Fruit fly (Drosophila melanogaster): Measurements from ENCODE around the gene betaggt-I.
A peak's percentile ranks its signal among the peaks of the same experiment; 100 is the strongest.

betaggt-I gene

DNA sequence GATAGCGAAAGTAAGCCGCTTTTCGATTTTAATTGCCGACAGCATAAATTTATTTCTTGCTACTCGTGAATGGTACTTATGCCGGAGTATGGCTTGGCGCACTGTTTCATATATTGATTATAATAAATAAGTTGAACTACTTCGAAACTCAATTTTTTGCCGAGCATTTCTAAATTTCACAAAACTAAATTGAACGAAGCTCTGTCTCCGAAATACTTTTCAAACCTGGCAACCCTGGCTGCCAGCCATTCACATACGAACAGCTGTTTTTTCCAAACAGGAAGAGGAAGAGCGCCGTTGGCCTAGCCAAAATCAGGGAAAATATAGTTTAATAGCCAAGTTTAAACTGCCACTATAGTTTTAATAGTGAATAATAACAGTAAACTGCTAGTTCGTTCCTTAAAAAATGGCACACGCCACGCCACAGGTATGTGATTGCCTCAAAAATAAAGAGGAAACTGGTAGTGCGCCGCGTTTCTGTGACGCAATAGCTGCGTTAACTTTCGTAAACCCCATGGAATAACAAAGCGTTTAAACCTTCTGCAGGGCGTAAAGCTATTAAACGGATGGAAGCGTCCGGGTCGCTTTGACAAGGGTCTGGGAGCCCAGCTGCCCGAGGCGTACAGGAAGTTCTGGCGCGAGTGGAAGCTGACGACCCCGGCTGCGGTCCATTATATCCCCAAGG is 28.5 kb downstream of the betaggt-I start, which contains the start of gene mRpL28 (continued):
- TF ChIP-seq zen2 (GFP tag; IDR thresholded peaks at IDR 0.05; ENCODE audit: partially characterized antibody) = no peak; the same call in 2 of the 3 replicates
- peak; percentile 44; the same call in 1 of the 2 replicates for TF ChIP-seq Scr (GFP tag; IDR thresholded peaks at IDR 0.05; ENCODE audit: partially characterized antibody)
- peak; percentile 7 for TF ChIP-seq CG17829 (tag; optimal IDR thresholded peaks at IDR 0.05)
- TF ChIP-seq CG3995 (GFP tag; optimal IDR thresholded peaks at IDR 0.05) = peak; percentile 29
- no peak for TF ChIP-seq Doc2 (GFP tag; IDR thresholded peaks at IDR 0.05)
- no peak for TF ChIP-seq wdn (GFP tag; IDR thresholded peaks at IDR 0.05)
- peak in 1 of 2 experiments; percentile 97 for TF ChIP-seq Pdp1 (GFP tag; optimal IDR thresholded peaks at IDR 0.05)
- no peak for TF ChIP-seq Trl (optimal IDR thresholded peaks at IDR 0.05)
- peak; percentile 15 for TF ChIP-seq Trl (GFP tag; optimal IDR thresholded peaks at IDR 0.05)
- no peak for TF ChIP-seq zfh1 (GFP tag; IDR thresholded peaks at IDR 0.05)
- peak; percentile 87 for TF ChIP-seq MESR4 (GFP tag; optimal IDR thresholded peaks at IDR 0.05)
- no peak for TF ChIP-seq CG6791 (GFP tag; IDR thresholded peaks at IDR 0.05; ENCODE audit: partially characterized antibody)
- TF ChIP-seq CG3065 (GFP tag; optimal IDR thresholded peaks at IDR 0.05) = no peak
- peak; percentile 10 for TF ChIP-seq CG17186 (GFP tag; optimal IDR thresholded peaks at IDR 0.05)
- no peak for TF ChIP-seq zf30C (GFP tag; optimal IDR thresholded peaks at IDR 0.05)
- no peak for TF ChIP-seq ttk (GFP tag; IDR thresholded peaks at IDR 0.05)
- TF ChIP-seq CG15073 (GFP tag; optimal IDR thresholded peaks at IDR 0.05) = no peak
- no peak for TF ChIP-seq CG10959 (GFP tag; IDR thresholded peaks at IDR 0.05)
- no peak for TF ChIP-seq ara (GFP tag; IDR thresholded peaks at IDR 0.05)
- no peak for TF ChIP-seq exex (tag; optimal IDR thresholded peaks at IDR 0.05)
- peak; percentile 21 for TF ChIP-seq CG15601 (tag; optimal IDR thresholded peaks at IDR 0.05)
- TF ChIP-seq Dll (GFP tag; IDR thresholded peaks at IDR 0.05; ENCODE audit: partially characterized antibody) = peak; percentile 46; the same call in 1 of the 4 replicates
- no peak for TF ChIP-seq gcm2 (GFP tag; optimal IDR thresholded peaks at IDR 0.05)
- peak; percentile 40 for TF ChIP-seq Nf-YC (tag; optimal IDR thresholded peaks at IDR 0.05)
- TF ChIP-seq Ets97D (GFP tag; optimal IDR thresholded peaks at IDR 0.05) = peak; percentile 30
- peak; percentile 98 for TF ChIP-seq CG17385 (GFP tag; optimal IDR thresholded peaks at IDR 0.05)
- peak; percentile 18 for TF ChIP-seq PHDP (tag; optimal IDR thresholded peaks at IDR 0.05)
- TF ChIP-seq pfk (GFP tag; optimal IDR thresholded peaks at IDR 0.05) = no peak
- TF ChIP-seq disco-r (GFP tag; optimal IDR thresholded peaks at IDR 0.05) = no peak
- no peak for TF ChIP-seq CG2875 (GFP tag; optimal IDR thresholded peaks at IDR 0.05)
- TF ChIP-seq CoRest (tag; optimal IDR thresholded peaks at IDR 0.05) = peak; percentile 26
- TF ChIP-seq CG31441 (GFP tag; IDR thresholded peaks at IDR 0.05) = no peak
- no peak for TF ChIP-seq ssp (GFP tag; IDR thresholded peaks at IDR 0.05)
- no peak for TF ChIP-seq Mrtf (GFP tag; IDR thresholded peaks at IDR 0.05)
- no peak for TF ChIP-seq CG7271 (tag; optimal IDR thresholded peaks at IDR 0.05)
- TF ChIP-seq CG8478 (optimal IDR thresholded peaks at IDR 0.05) = no peak
- no peak for TF ChIP-seq Meics (GFP tag; optimal IDR thresholded peaks at IDR 0.05)
- no peak for TF ChIP-seq CG12299 (tag; optimal IDR thresholded peaks at IDR 0.05)
- TF ChIP-seq salm (tag; optimal IDR thresholded peaks at IDR 0.05) = no peak
- no peak for TF ChIP-seq ewg (GFP tag; optimal IDR thresholded peaks at IDR 0.05)
- TF ChIP-seq jigr1 (GFP tag; IDR thresholded peaks at IDR 0.05) = no peak
- TF ChIP-seq CG9932 (GFP tag; IDR thresholded peaks at IDR 0.05) = peak; percentile 67
- no peak; the same call in 1 of the 2 replicates for TF ChIP-seq Atf6 (GFP tag; IDR thresholded peaks at IDR 0.05)
- TF ChIP-seq zen (tag; optimal IDR thresholded peaks at IDR 0.05) = no peak
- TF ChIP-seq B-H2 (GFP tag; optimal IDR thresholded peaks at IDR 0.05) = peak; percentile 43
- TF ChIP-seq NC2α (GFP tag; optimal IDR thresholded peaks at IDR 0.05) = no peak
- peak in 1 of 2 experiments; percentile 38 for TF ChIP-seq Eip74EF (GFP tag; optimal IDR thresholded peaks at IDR 0.05)
- TF ChIP-seq MTF-1 (GFP tag; optimal IDR thresholded peaks at IDR 0.05; ENCODE audit: borderline replicate concordance) = no peak
- peak; percentile 19 for TF ChIP-seq CG34376 (GFP tag; optimal IDR thresholded peaks at IDR 0.05)
- TF ChIP-seq CG32532 (GFP tag; IDR thresholded peaks at IDR 0.05) = peak; percentile 15; the same call in 1 of the 2 replicates

All from whole organism, embryonic.